Worm (Caenorhabditis elegans) whole organism, young adult: Measurements from ENCODE around the gene T05G5.4.

Experiments
- dox-1 ChIP-seq: fragments of 200-800 bp; sonication (Bioruptor generic); IDR thresholded peaks from 2 replicates; pipeline ENCODE4 v1.3.6; 2022; ENCODE audit warnings: missing genetic modification reagents, missing genetic modification characterization, missing compliant biosample characterization
- egl-18 ChIP-seq: fragments of 200-800 bp; sonication (Bioruptor generic); IDR thresholded peaks from 2 replicates; pipeline ENCODE4 v1.3.6; 2022; ENCODE audit warnings: missing genetic modification reagents, missing genetic modification characterization, missing compliant biosample characterization
- him-1 ChIP-seq: sonication (generic microtip); optimal IDR thresholded peaks from 2 replicates; lab custom pipeline; 2016; ENCODE audit warnings: missing genotype, missing genetic modification reagents, missing genetic modification characterization, missing compliant biosample characterization
- lag-1 ChIP-seq: fragments of 200-800 bp; sonication (Bioruptor generic); IDR thresholded peaks from 2 replicates; pipeline ENCODE4 v1.3.6; 2022; ENCODE audit warnings: missing genetic modification reagents, missing genetic modification characterization, missing compliant biosample characterization
- lin-54 ChIP-seq: fragments of 200-800 bp; sonication (Bioruptor generic); optimal IDR thresholded peaks from 2 replicates; lab custom pipeline; 2018; ENCODE audit warnings: mild to moderate bottlenecking, missing genetic modification characterization, missing compliant biosample characterization
- repo-1 ChIP-seq: sonication (generic microtip); optimal IDR thresholded peaks from 2 replicates; lab custom pipeline; 2017; ENCODE audit warnings: mild to moderate bottlenecking, missing genetic modification characterization, missing compliant biosample characterization
- snpc-1.3 ChIP-seq: sonication (generic microtip); optimal IDR thresholded peaks from 2 replicates; lab custom pipeline; 2017; ENCODE audit warnings: missing genetic modification characterization, mild to moderate bottlenecking, missing compliant biosample characterization, antibody characterized with exemption, moderate library complexity, missing genotype, missing genetic modification reagents; ENCODE audit not compliant: insufficient read depth

DNA sequence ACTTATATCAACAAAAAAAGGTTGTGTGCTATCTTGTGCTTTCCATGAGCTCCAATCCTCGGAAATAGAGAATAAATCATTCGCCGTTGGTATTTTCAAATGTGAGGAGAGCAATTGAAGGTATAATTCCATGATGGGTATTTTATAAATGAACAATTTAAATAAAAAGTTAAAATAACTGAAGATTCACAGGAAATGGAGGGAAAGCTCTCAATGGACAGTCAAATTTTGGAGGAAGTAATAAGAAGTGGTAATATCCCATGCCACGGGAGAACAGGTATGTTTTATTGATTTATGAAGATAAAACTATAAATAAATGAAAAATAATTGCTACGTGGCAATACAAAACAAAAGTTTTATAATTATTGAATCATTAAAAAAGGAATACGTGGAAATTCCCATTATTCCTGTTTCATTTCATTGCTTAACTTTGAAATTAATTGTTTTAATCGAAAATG is 34.4 kb downstream of the T05G5.4 start:
- peak; percentile 81 for TF ChIP-seq repo-1
- TF ChIP-seq lag-1, result no peak
- no peak for TF ChIP-seq egl-18 (GFP tag; lab: Robert Waterston, UW)
- no peak for TF ChIP-seq dox-1 (GFP tag; lab: Robert Waterston, UW)
- TF ChIP-seq lin-54 (GFP tag; lab: Kevin White, UChicago), result no peak
- no peak for TF ChIP-seq him-1 (tag; lab: Kevin White, UChicago)
- TF ChIP-seq snpc-1.3 (tag; lab: Kevin White, UChicago), result no peak
